Fruit fly (Drosophila melanogaster) whole organism: Measurements from ENCODE around the gene eys.

ENCODE experiments used
- CG8478 ChIP-seq: fragments of >200 bp; optimal IDR thresholded peaks from 2 replicates; lab custom pipeline; 2018; ENCODE audit warnings: inconsistent platforms
- Dll ChIP-seq: fragments of >200 bp; optimal IDR thresholded peaks from 2 replicates; lab custom pipeline; 2017
- EcR ChIP-seq, 2 experiments: fragments of >200 bp; optimal IDR thresholded peaks; 2 replicates each; lab custom pipeline; 2017; ENCODE audit warnings: missing biosample characterization in 2 of 2, missing genetic modification characterization in 2 of 2, missing genetic modification reagents in 2 of 2
- pan ChIP-seq: fragments of >200 bp; optimal IDR thresholded peaks from 2 replicates; lab custom pipeline; 2017
- psq ChIP-seq: fragments of >200 bp; optimal IDR thresholded peaks from 2 replicates; lab custom pipeline; 2017

DNA sequence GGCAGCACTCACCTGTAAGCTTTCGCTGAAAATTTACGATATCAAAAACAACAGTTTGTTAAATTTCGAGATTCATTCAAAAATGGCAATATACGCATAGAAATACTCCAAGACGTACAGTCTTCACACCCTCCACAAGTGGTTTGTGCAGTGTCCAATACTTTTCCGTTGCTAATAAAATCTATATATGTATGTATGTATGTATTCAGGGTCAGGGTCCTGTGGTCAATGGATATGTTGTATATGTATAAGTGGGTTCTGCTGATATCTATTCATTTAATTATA lies 64.9 kb downstream of the eys start:
- TF ChIP-seq pan (no peak), CG8478 (lab: Kevin White, UChicago) (no peak), EcR (GFP tag; optimal IDR thresholded peaks at IDR 0.05; lab: Kevin White, UChicago) (no peak), Dll (lab: Kevin White, UChicago) (no peak), psq (lab: Kevin White, UChicago) (no peak)
